Fruit fly (Drosophila melanogaster): ENCODE results near the gene CG33229.

The CG33229 gene

DNA sequence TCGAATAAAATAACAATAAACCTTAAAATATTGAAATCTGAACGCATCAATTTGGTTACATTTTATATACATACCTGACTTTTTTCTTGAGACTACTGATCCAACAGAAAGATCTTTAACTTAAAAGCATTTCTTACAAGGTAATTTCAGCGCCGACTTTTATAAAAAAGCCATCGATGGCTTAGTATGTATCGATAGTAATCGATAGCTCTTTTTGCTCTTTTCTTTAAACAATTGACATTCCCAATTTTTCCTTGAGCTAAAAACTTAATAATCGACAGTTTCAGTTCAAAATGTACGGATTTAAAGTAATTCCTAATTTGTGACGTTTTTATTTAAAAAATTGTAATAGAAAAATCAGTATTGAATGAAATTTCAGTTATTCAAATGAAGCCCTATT, 49.2 kb upstream of the CG33229 start (continued):
- no peak for TF ChIP-seq abd-A (tag; optimal IDR thresholded peaks at IDR 0.05)
- TF ChIP-seq CG6765 (GFP tag; optimal IDR thresholded peaks at IDR 0.05), result no peak
- TF ChIP-seq odd (GFP tag; optimal IDR thresholded peaks at IDR 0.05), result no peak
- TF ChIP-seq Bgb (GFP tag; IDR thresholded peaks at IDR 0.05; ENCODE audit: partially characterized antibody), result peak; percentile 94

DNA sequence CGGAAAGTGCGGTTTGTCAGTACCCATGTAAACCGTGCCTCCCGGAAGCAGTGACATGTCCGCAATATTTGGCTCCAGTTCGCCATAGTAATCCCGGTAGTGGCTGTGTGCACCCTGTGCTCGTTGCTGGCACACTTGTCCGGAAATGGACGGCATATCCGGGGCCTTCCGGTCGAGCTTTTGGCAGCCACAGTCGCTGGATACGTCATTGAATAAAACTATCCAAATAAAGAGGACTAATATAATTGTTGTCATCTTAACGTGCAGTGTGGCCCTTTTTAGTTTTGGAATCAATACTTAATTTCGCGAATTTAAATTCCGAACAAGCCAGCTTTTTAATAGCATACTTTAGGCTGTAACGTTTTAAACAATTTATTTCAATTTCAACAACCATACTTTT, 47.7 kb upstream of the CG33229 start, which contains the start of gene CG7049:
TSS of gene CG7049 (minus strand) at position 280 of the 400 bp plus-strand sequence.
- TF ChIP-seq Fer1 (GFP tag; optimal IDR thresholded peaks at IDR 0.05) (peak; percentile 3), Lhr (GFP tag; optimal IDR thresholded peaks at IDR 0.05) (peak; percentile 72), BEAF-32 (GFP tag; optimal IDR thresholded peaks at IDR 0.05) (peak; percentile 9), hbn (GFP tag; IDR thresholded peaks at IDR 0.05; ENCODE audit: partially characterized antibody) (no peak), CG6254 (GFP tag; optimal IDR thresholded peaks at IDR 0.05) (peak; percentile 67), CG33213 (GFP tag; optimal IDR thresholded peaks at IDR 0.05) (no peak), MESR4 (GFP tag; optimal IDR thresholded peaks at IDR 0.05) (peak; percentile 63), zfh2 (GFP tag; optimal IDR thresholded peaks at IDR 0.05) (no peak), Oli (tag; optimal IDR thresholded peaks at IDR 0.05) (no peak), Hmr (GFP tag; optimal IDR thresholded peaks at IDR 0.05) (peak; percentile 10), wek (GFP tag; optimal IDR thresholded peaks at IDR 0.05) (no peak), CG3281 (GFP tag; optimal IDR thresholded peaks at IDR 0.05) (peak; percentile 22), CG18011 (GFP tag; optimal IDR thresholded peaks at IDR 0.05) (peak; percentile 25), CG9215 (GFP tag; IDR thresholded peaks at IDR 0.05) (no peak), Ets97D (GFP tag; optimal IDR thresholded peaks at IDR 0.05) (peak; percentile 43), CG12236 (GFP tag; optimal IDR thresholded peaks at IDR 0.05) (no peak), CG13287 (GFP tag; IDR thresholded peaks at IDR 0.05; ENCODE audit: partially characterized antibody) (peak; percentile 59), danr (GFP tag; IDR thresholded peaks at IDR 0.05) (no peak), CrebB (tag; optimal IDR thresholded peaks at IDR 0.05) (peak; percentile 33), HmgZ (tag; optimal IDR thresholded peaks at IDR 0.05) (peak; percentile 18), crc (GFP tag; optimal IDR thresholded peaks at IDR 0.05) (no peak), CG9797 (GFP tag; optimal IDR thresholded peaks at IDR 0.05) (peak; percentile 57), stwl (tag; optimal IDR thresholded peaks at IDR 0.05) (peak; percentile 29), CG10209 (GFP tag; optimal IDR thresholded peaks at IDR 0.05) (no peak), CG4424 (GFP tag; optimal IDR thresholded peaks at IDR 0.05) (peak; percentile 5), CG1603 (tag; optimal IDR thresholded peaks at IDR 0.05) (peak; percentile 80), ken (GFP tag; IDR thresholded peaks at IDR 0.05) (no peak), vvl (GFP tag; IDR thresholded peaks at IDR 0.05) (peak; percentile 33; the same call in 1 of the 2 replicates), sc (optimal IDR thresholded peaks at IDR 0.05) (no peak), sc (GFP tag; optimal IDR thresholded peaks at IDR 0.05) (no peak), B-H1 (GFP tag; IDR thresholded peaks at IDR 0.05) (no peak), phol (tag; optimal IDR thresholded peaks at IDR 0.05) (peak; percentile 25), CG4617 (GFP tag; optimal IDR thresholded peaks at IDR 0.05; ENCODE audit: borderline replicate concordance) (peak; percentile 6), CG1792 (GFP tag; optimal IDR thresholded peaks at IDR 0.05) (no peak), yki (optimal IDR thresholded peaks at IDR 0.05) (no peak), gfzf (GFP tag; optimal IDR thresholded peaks at IDR 0.05) (peak; percentile 72), Atf-2 (GFP tag; optimal IDR thresholded peaks at IDR 0.05) (no peak), CG14710 (tag; optimal IDR thresholded peaks at IDR 0.05) (peak; percentile 29), unc-4 (GFP tag; IDR thresholded peaks at IDR 0.05; ENCODE audit: partially characterized antibody) (no peak), Eip74EF (GFP tag; optimal IDR thresholded peaks at IDR 0.05) (peak in 1 of 2 experiments; percentile 81), MBD-R2 (GFP tag; IDR thresholded peaks at IDR 0.05) (peak; percentile 78), Dll (GFP tag; IDR thresholded peaks at IDR 0.05; ENCODE audit: partially characterized antibody) (peak; percentile 47; the same call in 2 of the 4 replicates), chinmo (GFP tag; IDR thresholded peaks at IDR 0.05; ENCODE audit: partially characterized antibody) (0 out of 4 replicates have a peak, but pooled peaks have one; percentile 35), CG14860 (GFP tag; IDR thresholded peaks at IDR 0.05; ENCODE audit: partially characterized antibody) (0 out of 3 replicates have a peak, but pooled peaks have one; percentile 5)

Data from whole organism, embryonic.